Worm (Caenorhabditis elegans): ENCODE results near the gene M04B2.6.

Gene M04B2.6

DNA sequence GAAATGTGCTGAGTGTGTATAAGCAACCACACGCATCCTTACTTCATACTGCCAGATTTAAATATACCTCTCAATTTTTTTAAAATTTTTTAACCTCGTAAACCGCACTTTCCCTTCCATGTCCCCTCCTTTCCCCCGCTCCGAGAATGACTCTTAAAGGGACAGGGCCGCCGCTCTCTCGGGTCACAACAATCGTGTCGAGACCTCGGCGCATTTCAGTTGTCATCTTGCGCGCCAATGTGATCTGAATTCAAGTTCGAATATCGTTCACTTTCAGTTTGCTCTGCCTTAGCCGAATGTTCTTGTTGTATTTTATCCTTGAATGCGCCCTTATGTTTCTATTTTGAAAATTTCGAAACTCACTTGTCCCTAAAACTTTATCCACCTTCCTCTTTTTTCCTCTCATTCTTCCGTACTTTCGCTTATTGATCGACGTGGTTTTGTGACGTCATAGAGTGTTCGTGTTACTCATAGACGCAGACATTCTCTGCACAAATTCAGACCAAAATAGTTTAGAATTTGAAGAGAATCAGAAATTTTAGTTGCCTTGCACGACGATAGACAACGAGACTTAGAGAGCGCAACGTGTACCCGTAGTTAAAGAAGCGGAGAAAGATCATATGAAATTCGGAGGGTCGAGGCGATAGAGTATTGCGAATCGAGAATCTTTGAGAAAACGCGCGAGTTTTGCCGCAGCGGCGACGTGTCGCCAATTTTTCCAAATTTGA is 11.8 kb upstream of the M04B2.6 start (continued):
- TF ChIP-seq nhr-90 (tag; optimal IDR thresholded peaks at IDR 0.05) = no peak
- TF ChIP-seq B0261.1 (tag; optimal IDR thresholded peaks at IDR 0.05) = no peak
- no peak for TF ChIP-seq F55B11.4 (tag; optimal IDR thresholded peaks at IDR 0.05; ENCODE audit: borderline replicate concordance, insufficient read depth)
- no peak for TF ChIP-seq F10E7.11 (tag; optimal IDR thresholded peaks at IDR 0.05)
- TF ChIP-seq bed-1 (GFP tag; IDR thresholded peaks at IDR 0.05) = no peak
- TF ChIP-seq ztf-25 (GFP tag; IDR thresholded peaks at IDR 0.05) = 0 out of 2 replicates have a peak, but pooled peaks have one; percentile 11
- peak; percentile 29; the same call in 1 of the 2 replicates for TF ChIP-seq dox-1 (GFP tag; IDR thresholded peaks at IDR 0.05)
- TF ChIP-seq ztf-26 (tag; optimal IDR thresholded peaks at IDR 0.05) = peak; percentile 10
- no peak for TF ChIP-seq zfh-2 (GFP tag; conservative IDR thresholded peaks at IDR 0.05)
- TF ChIP-seq K12H6.12 (tag; optimal IDR thresholded peaks at IDR 0.05) = peak; percentile 60
- TF ChIP-seq ztf-3 (GFP tag; optimal IDR thresholded peaks at IDR 0.05) = no peak
- no peak for TF ChIP-seq die-1 (tag; optimal IDR thresholded peaks at IDR 0.05)
- no peak for TF ChIP-seq snpc-4 (GFP tag; optimal IDR thresholded peaks at IDR 0.05)
- TF ChIP-seq snpc-4 (tag; optimal IDR thresholded peaks at IDR 0.05) = peak in 2 of 4 experiments; percentile 12 to 24
- TF ChIP-seq ceh-58 (GFP tag; IDR thresholded peaks at IDR 0.05) = no peak
- peak; percentile 29 for TF ChIP-seq gei-17 (GFP tag; optimal IDR thresholded peaks at IDR 0.05)
- peak; percentile 70 for TF ChIP-seq lin-40 (tag; optimal IDR thresholded peaks at IDR 0.05)
- peak; percentile 34 for TF ChIP-seq tlf-1 (GFP tag; optimal IDR thresholded peaks at IDR 0.05)
- TF ChIP-seq nfya-1 (tag; optimal IDR thresholded peaks at IDR 0.05; ENCODE audit: borderline replicate concordance, insufficient read depth) = no peak
- peak; percentile 29 for TF ChIP-seq somi-1 (GFP tag; optimal IDR thresholded peaks at IDR 0.05)
- TF ChIP-seq pha-4 (tag; optimal IDR thresholded peaks at IDR 0.05) = no peak
- no peak for TF ChIP-seq mes-4 (tag; optimal IDR thresholded peaks at IDR 0.05)
- no peak for TF ChIP-seq lag-1 (GFP tag; IDR thresholded peaks at IDR 0.05)
- peak; percentile 73 for TF ChIP-seq madf-10 (tag; optimal IDR thresholded peaks at IDR 0.05)
- TF ChIP-seq snpc-3.4 (tag; optimal IDR thresholded peaks at IDR 0.05) = no peak
- TF ChIP-seq sdz-38 (tag; optimal IDR thresholded peaks at IDR 0.05) = no peak
- TF ChIP-seq F33H1.4 (GFP tag; IDR thresholded peaks at IDR 0.05) = peak; percentile 73
- no peak for TF ChIP-seq cebp-2 (GFP tag; IDR thresholded peaks at IDR 0.05)
- TF ChIP-seq cebp-1 (GFP tag; IDR thresholded peaks at IDR 0.05) = no peak
- TF ChIP-seq cebp-1 (tag; optimal IDR thresholded peaks at IDR 0.05) = peak; percentile 75
- peak; percentile 62; the same call in 1 of the 2 replicates for TF ChIP-seq lin-26 (GFP tag; IDR thresholded peaks at IDR 0.05)
- no peak for TF ChIP-seq ZK185.1 (tag; optimal IDR thresholded peaks at IDR 0.05; ENCODE audit: poor library complexity, severe bottlenecking)
- no peak for TF ChIP-seq Y53F4B.3 (GFP tag; IDR thresholded peaks at IDR 0.05)
- no peak for TF ChIP-seq rec-8 (tag; optimal IDR thresholded peaks at IDR 0.05)
- TF ChIP-seq C06A6.2 (GFP tag; conservative IDR thresholded peaks at IDR 0.05) = no peak
- TF ChIP-seq fkh-3 (tag; optimal IDR thresholded peaks at IDR 0.05) = no peak
- TF ChIP-seq F57C9.4 (tag; optimal IDR thresholded peaks at IDR 0.05) = no peak
- TF ChIP-seq ceh-27 (GFP tag; optimal IDR thresholded peaks at IDR 0.05) = no peak
- TF ChIP-seq ztf-28 (GFP tag; IDR thresholded peaks at IDR 0.05) = no peak
- TF ChIP-seq ztf-6 (GFP tag; IDR thresholded peaks at IDR 0.05) = no peak
- no peak for TF ChIP-seq hrde-1 (tag; optimal IDR thresholded peaks at IDR 0.05; ENCODE audit: borderline replicate concordance)
- TF ChIP-seq F49E8.2 (tag; optimal IDR thresholded peaks at IDR 0.05; ENCODE audit: insufficient read depth) = no peak
- peak; percentile 73 for TF ChIP-seq B0336.3 (GFP tag; IDR thresholded peaks at IDR 0.05)
- peak; percentile 38 for TF ChIP-seq xnd-1 (tag; optimal IDR thresholded peaks at IDR 0.05)
- no peak for TF ChIP-seq ceh-79 (tag; optimal IDR thresholded peaks at IDR 0.05)
- no peak for TF ChIP-seq ceh-40 (GFP tag; IDR thresholded peaks at IDR 0.05)
- peak; percentile 33 for TF ChIP-seq lin-54 (GFP tag; optimal IDR thresholded peaks at IDR 0.05)
- no peak for TF ChIP-seq T26A5.8 (tag; optimal IDR thresholded peaks at IDR 0.05)

Measured in whole organism, young adult.